Worm (Caenorhabditis elegans) whole organism, L4 larva: ENCODE measurements around the gene thn-4.

ENCODE experiments used
- D1046.2 ChIP-seq: fragments of 200-800 bp; sonication (Bioruptor generic); IDR thresholded peaks from 2 replicates; pipeline ENCODE4 v1.3.6; 2022; ENCODE audit warnings: missing genetic modification characterization, missing compliant biosample characterization
- T26A8.4 ChIP-seq: fragments of 200-800 bp; sonication (Bioruptor generic); IDR thresholded peaks from 2 replicates; pipeline ENCODE4 v1.3.6; 2022; ENCODE audit warnings: missing genetic modification characterization, missing compliant biosample characterization
- Y48G9A.11 ChIP-seq: fragments of 200-800 bp; sonication (Bioruptor generic); IDR thresholded peaks from 2 replicates; pipeline ENCODE4 v1.3.6; 2022; ENCODE audit warnings: missing genetic modification reagents, missing genetic modification characterization, missing compliant biosample characterization
- Y5F2A.4 ChIP-seq: fragments of 200-800 bp; sonication (Bioruptor generic); optimal IDR thresholded peaks from 2 replicates; lab custom pipeline; 2018; ENCODE audit warnings: mild to moderate bottlenecking, missing genetic modification characterization, missing compliant biosample characterization
- ZK337.2 ChIP-seq: fragments of 200-800 bp; sonication (Bioruptor generic); IDR thresholded peaks from 2 replicates; pipeline ENCODE4 v1.3.6; 2022; ENCODE audit warnings: missing genetic modification reagents, missing genetic modification characterization, missing compliant biosample characterization
- arid-1 ChIP-seq: fragments of 200-800 bp; sonication (Bioruptor generic); conservative IDR thresholded peaks from 2 replicates; pipeline ENCODE4 v1.3.6; 2022; ENCODE audit warnings: missing genetic modification reagents, missing genetic modification characterization, missing compliant biosample characterization
- ceh-20 ChIP-seq: fragments of 200-800 bp; sonication (Bioruptor generic); IDR thresholded peaks from 2 replicates; pipeline ENCODE4 v1.3.6; 2022; ENCODE audit warnings: missing genetic modification reagents, missing genetic modification characterization, missing compliant biosample characterization
- ces-1 ChIP-seq: fragments of 150-350 bp; sonication (generic microtip); optimal IDR thresholded peaks from 4 replicates; lab custom pipeline; 2014; ENCODE audit warnings: missing biosample characterization, missing genetic modification reagents, missing genetic modification characterization
- cey-2 ChIP-seq: sonication (generic microtip); optimal IDR thresholded peaks from 3 replicates; lab custom pipeline; 2017; ENCODE audit warnings: missing genetic modification characterization, mild to moderate bottlenecking, missing compliant biosample characterization, antibody characterized with exemption, borderline replicate concordance; ENCODE audit not compliant: insufficient read depth
- dmd-6 ChIP-seq: fragments of 200-800 bp; sonication (Bioruptor generic); IDR thresholded peaks from 2 replicates; pipeline ENCODE4 v1.3.6; 2022; ENCODE audit warnings: missing genetic modification reagents, missing genetic modification characterization, missing compliant biosample characterization
- dmd-9 ChIP-seq: fragments of 200-800 bp; sonication (Bioruptor generic); IDR thresholded peaks from 2 replicates; pipeline ENCODE4 v1.3.6; 2022; ENCODE audit warnings: missing genetic modification reagents, missing genetic modification characterization, missing compliant biosample characterization
- dpl-1 ChIP-seq: fragments of 150-350 bp; optimal IDR thresholded peaks from 2 replicates; lab custom pipeline; 2014; ENCODE audit warnings: missing biosample characterization, missing genetic modification reagents, missing genetic modification characterization
- dve-1 ChIP-seq: sonication (generic microtip); optimal IDR thresholded peaks from 2 replicates; lab custom pipeline; 2017; ENCODE audit warnings: antibody characterized with exemption, mild to moderate bottlenecking, missing genetic modification characterization, missing compliant biosample characterization; ENCODE audit not compliant: insufficient read depth
- egl-27 ChIP-seq: sonication (generic microtip); optimal IDR thresholded peaks from 3 replicates; lab custom pipeline; 2017; ENCODE audit warnings: missing biosample characterization, missing genetic modification reagents, missing genetic modification characterization
- fkh-10 ChIP-seq: fragments of 150-350 bp; optimal IDR thresholded peaks from 2 replicates; lab custom pipeline; 2014; ENCODE audit warnings: missing biosample characterization, missing genetic modification reagents, missing genetic modification characterization
- hlh-30 ChIP-seq: sonication (generic microtip); optimal IDR thresholded peaks from 2 replicates; lab custom pipeline; 2017; ENCODE audit warnings: antibody characterized with exemption, mild to moderate bottlenecking, missing genetic modification characterization, missing compliant biosample characterization; ENCODE audit not compliant: insufficient read depth
- hmg-1.1 ChIP-seq: fragments of 200-800 bp; sonication (Bioruptor generic); IDR thresholded peaks from 2 replicates; pipeline ENCODE4 v1.3.6; 2022; ENCODE audit warnings: missing genetic modification reagents, missing genetic modification characterization, missing compliant biosample characterization
- jun-1 ChIP-seq: fragments of 150-350 bp; optimal IDR thresholded peaks from 2 replicates; lab custom pipeline; 2014; ENCODE audit warnings: missing biosample characterization, missing genetic modification reagents, missing genetic modification characterization
- lin-15B ChIP-seq: fragments of 150-350 bp; sonication (generic microtip); optimal IDR thresholded peaks from 3 replicates; lab custom pipeline; 2014; ENCODE audit warnings: missing biosample characterization, missing genetic modification characterization
- lin-29 ChIP-seq: fragments of 200-800 bp; sonication (Bioruptor generic); IDR thresholded peaks from 2 replicates; pipeline ENCODE4 v1.3.6; 2022; ENCODE audit warnings: missing genetic modification reagents, missing genetic modification characterization, missing compliant biosample characterization
- lin-39 ChIP-seq: fragments of 150-350 bp; optimal IDR thresholded peaks from 2 replicates; lab custom pipeline; 2014; ENCODE audit warnings: missing biosample characterization, missing genetic modification reagents, missing genetic modification characterization
- lir-3 ChIP-seq: sonication (generic microtip); optimal IDR thresholded peaks from 2 replicates; lab custom pipeline; 2016; ENCODE audit warnings: mild to moderate bottlenecking, missing genetic modification characterization, missing compliant biosample characterization
- lsy-2 ChIP-seq, 2 experiments: fragments of 150-350 bp in 1 of 2; sonication (generic microtip) in 1 of 2; optimal IDR thresholded peaks; 2 replicates each; lab custom pipeline; 2014 to 2017; ENCODE audit warnings: missing biosample characterization in 2 of 2, missing genetic modification characterization in 2 of 2
- madf-9 ChIP-seq: fragments of 200-800 bp; sonication (Bioruptor generic); conservative IDR thresholded peaks from 2 replicates; pipeline ENCODE4 v1.3.6; 2022; ENCODE audit warnings: missing genetic modification reagents, missing genetic modification characterization, missing compliant biosample characterization
- mdl-1 ChIP-seq, 2 experiments: fragments of 150-350 bp in 1 of 2; sonication (generic microtip) in 1 of 2; optimal IDR thresholded peaks; 2 replicates each; lab custom pipeline; 2014 to 2017; ENCODE audit warnings: missing biosample characterization in 2 of 2, missing genetic modification characterization in 2 of 2
- mxl-2 ChIP-seq: fragments of 200-800 bp; sonication (Bioruptor generic); conservative IDR thresholded peaks from 2 replicates; pipeline ENCODE4 v1.3.6; 2022; ENCODE audit warnings: missing genetic modification reagents, missing genetic modification characterization, missing compliant biosample characterization
- nhr-102 ChIP-seq: sonication (generic microtip); optimal IDR thresholded peaks from 2 replicates; lab custom pipeline; 2016; ENCODE audit warnings: mild to moderate bottlenecking, missing genetic modification characterization, moderate library complexity, missing compliant biosample characterization
- nhr-28 ChIP-seq: fragments of 150-350 bp; optimal IDR thresholded peaks from 2 replicates; lab custom pipeline; 2014; ENCODE audit warnings: missing biosample characterization, missing genetic modification characterization
- nhr-48 ChIP-seq: sonication (generic microtip); optimal IDR thresholded peaks from 2 replicates; lab custom pipeline; 2016; ENCODE audit warnings: mild to moderate bottlenecking, missing genetic modification characterization, missing compliant biosample characterization
- nhr-76 ChIP-seq: fragments of 150-350 bp; optimal IDR thresholded peaks from 2 replicates; lab custom pipeline; 2014; ENCODE audit warnings: missing biosample characterization, missing genetic modification characterization
- php-3 ChIP-seq: fragments of 200-800 bp; sonication (Bioruptor generic); IDR thresholded peaks from 2 replicates; pipeline ENCODE4 v1.3.6; 2022; ENCODE audit warnings: missing genetic modification reagents, missing genetic modification characterization, missing compliant biosample characterization
- skn-1 ChIP-seq: fragments of 150-350 bp; optimal IDR thresholded peaks from 2 replicates; lab custom pipeline; 2014; ENCODE audit warnings: missing biosample characterization, missing genetic modification characterization
- snpc-4 ChIP-seq: fragments of 150-350 bp; optimal IDR thresholded peaks from 2 replicates; lab custom pipeline; 2014; ENCODE audit warnings: missing biosample characterization, missing genetic modification characterization
- spr-1 ChIP-seq: sonication (generic microtip); optimal IDR thresholded peaks from 2 replicates; lab custom pipeline; 2016; ENCODE audit warnings: mild to moderate bottlenecking, missing genetic modification characterization, missing compliant biosample characterization
- tra-1 ChIP-seq: fragments of 200-800 bp; sonication (Bioruptor generic); IDR thresholded peaks from 2 replicates; pipeline ENCODE4 v1.3.6; 2022; ENCODE audit warnings: missing genetic modification reagents, missing genetic modification characterization, missing compliant biosample characterization
- unc-62 ChIP-seq, 3 experiments: fragments of 150-350 bp in 1 of 3; sonication (generic microtip); optimal IDR thresholded peaks in 2 of 3; peaks in 1 of 3; 1 replicate in 1 of 3; 2 replicates in 2 of 3; lab custom pipeline; 2014 to 2017; ENCODE audit warnings: missing biosample characterization in 3 of 3, missing genetic modification characterization in 3 of 3, missing genetic modification reagents in 3 of 3, missing genotype in 1 of 3
- zfp-2 ChIP-seq: sonication (generic microtip); optimal IDR thresholded peaks from 2 replicates; lab custom pipeline; 2016; ENCODE audit warnings: mild to moderate bottlenecking, missing genetic modification characterization, missing compliant biosample characterization
- zfp-3 ChIP-seq: fragments of 200-800 bp; sonication (Bioruptor generic); conservative IDR thresholded peaks from 2 replicates; pipeline ENCODE4 v1.3.6; 2022; ENCODE audit warnings: missing genetic modification reagents, missing genetic modification characterization, missing compliant biosample characterization

The thn-4 gene

DNA sequence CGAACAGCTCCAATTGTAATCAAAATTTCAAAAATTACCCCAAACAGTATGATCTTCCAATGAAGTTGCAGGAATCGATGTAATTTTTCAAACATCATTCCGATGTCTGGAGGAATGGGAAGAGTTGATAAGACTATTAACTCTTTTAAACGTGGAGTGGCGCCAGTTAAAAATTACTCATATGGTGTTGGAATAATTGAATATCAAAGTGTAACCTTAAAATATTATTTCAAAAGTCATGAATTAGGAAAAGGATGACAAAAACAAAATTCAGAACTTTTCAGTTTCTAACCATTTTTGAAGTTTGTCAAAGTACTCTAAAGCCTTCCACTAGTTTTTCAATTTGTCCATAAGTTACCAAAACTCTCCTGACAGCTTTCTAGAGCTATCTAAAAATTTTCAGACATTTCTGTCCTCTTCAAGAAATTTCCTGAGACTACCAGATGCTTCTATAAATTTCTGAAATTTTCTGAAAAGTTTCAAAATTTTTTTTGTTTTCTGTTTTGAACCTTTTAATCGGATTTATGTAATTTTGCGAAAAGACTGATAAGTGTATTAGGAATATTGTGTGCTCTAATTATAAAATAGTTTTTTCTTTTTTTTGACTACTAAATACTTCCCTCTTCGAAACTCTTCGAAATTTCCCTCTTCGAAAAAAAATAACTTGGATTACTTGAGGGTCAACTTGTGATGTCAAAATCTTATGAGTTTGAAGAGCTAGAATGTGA, 17.2 kb downstream of the thn-4 start, which contains the start of the genes clec-35 and clec-27:
clec-35 (minus strand) TSS at position 101 of the 728 bp plus-strand sequence.
clec-27 (plus strand) TSS at position 678 of the 728 bp plus-strand sequence.
- TF ChIP-seq lin-29 (GFP tag; lab: Robert Waterston, UW): no peak
- no peak for TF ChIP-seq jun-1
- no peak for TF ChIP-seq mdl-1 (tag; optimal IDR thresholded peaks at IDR 0.05; lab: Kevin White, UChicago)
- TF ChIP-seq Y5F2A.4 (GFP tag; lab: Kevin White, UChicago): no peak
- no peak for TF ChIP-seq snpc-4 (tag; lab: Kevin White, UChicago)
- TF ChIP-seq dve-1 (tag; lab: Kevin White, UChicago): no peak
- TF ChIP-seq D1046.2 (GFP tag; lab: Robert Waterston, UW): no peak
- no peak for TF ChIP-seq lir-3 (tag; lab: Kevin White, UChicago)
- no peak for TF ChIP-seq php-3 (GFP tag; lab: Robert Waterston, UW)

DNA sequence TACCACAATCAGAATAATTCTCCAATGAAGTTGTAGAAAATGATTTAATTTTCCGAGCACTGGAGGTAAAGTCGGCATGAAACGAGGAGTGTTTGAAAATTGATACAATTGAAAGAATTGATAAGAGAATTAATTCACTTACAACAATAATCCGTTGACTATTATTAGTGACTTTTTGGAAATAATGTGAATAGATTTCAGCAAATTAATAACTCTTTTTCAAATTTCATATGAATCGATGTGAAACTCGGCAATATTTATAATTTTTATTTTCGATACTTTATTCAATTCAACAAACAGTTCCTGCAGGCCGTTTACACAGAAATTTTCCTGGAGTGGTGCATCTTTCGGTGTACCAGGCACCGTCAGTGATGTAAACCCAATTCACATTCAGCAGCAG, 19.3 kb downstream of the thn-4 start, which contains the start of gene clec-37:
clec-37 (minus strand) TSS at position 101 of the 400 bp plus-strand sequence.
- TF ChIP-seq D1046.2 (GFP tag; lab: Robert Waterston, UW) (no peak), ceh-20 (GFP tag; lab: Robert Waterston, UW) (no peak), dpl-1 (GFP tag; lab: Kevin White, UChicago) (no peak), hlh-30 (tag; lab: Kevin White, UChicago) (no peak), Y48G9A.11 (GFP tag; lab: Robert Waterston, UW) (no peak), ces-1 (GFP tag; lab: Kevin White, UChicago) (no peak), dve-1 (tag; lab: Kevin White, UChicago) (no peak), T26A8.4 (GFP tag; lab: Robert Waterston, UW) (no peak), mxl-2 (no peak), skn-1 (no peak), php-3 (GFP tag; lab: Robert Waterston, UW) (no peak), ZK337.2 (GFP tag; lab: Robert Waterston, UW) (no peak), spr-1 (tag; lab: Kevin White, UChicago) (no peak), arid-1 (no peak), hmg-1.1 (GFP tag; lab: Robert Waterston, UW) (no peak), lin-15B (tag; lab: Kevin White, UChicago) (no peak), fkh-10 (no peak)

DNA sequence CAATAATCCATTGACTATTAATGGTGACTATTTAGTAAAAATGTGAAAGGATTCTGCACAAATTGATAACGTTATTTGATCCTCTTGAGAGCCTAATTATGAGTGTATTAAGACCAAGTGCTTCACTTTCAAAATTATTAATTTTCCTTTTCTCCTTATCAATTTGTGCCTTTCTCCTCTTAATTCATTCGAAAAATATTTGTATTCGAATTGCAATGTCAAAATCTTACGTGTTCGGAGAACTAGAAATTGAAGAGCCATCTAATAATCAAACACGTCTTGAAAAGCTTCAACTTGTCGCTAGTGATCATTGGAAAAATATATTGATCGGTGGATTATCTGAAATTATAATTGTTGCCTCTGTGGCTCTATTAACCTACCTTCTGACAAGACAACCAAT, 22.8 kb downstream of the thn-4 start, which contains the start of the genes clec-36 and clec-26:
clec-36 (minus strand) TSS at position 101 of the 400 bp plus-strand sequence.
clec-26 (plus strand) TSS at position 114 of the 400 bp plus-strand sequence.
- TF ChIP-seq lin-29 (GFP tag; lab: Robert Waterston, UW) (no peak), unc-62 (GFP tag; optimal IDR thresholded peaks at IDR 0.05 in 1 of 2; lab: Kevin White, UChicago) (peak in 1 of 2 experiments; percentile 77), unc-62 (tag; optimal IDR thresholded peaks at IDR 0.05; lab: Kevin White, UChicago) (no peak), dmd-6 (GFP tag; lab: Robert Waterston, UW) (peak; percentile 38; the same call in 1 of the 2 replicates)

ce11 chrV:16842941-16843340, 28.3 kb downstream of the thn-4 start, which contains the start of gene clec-25:
Gene clec-25 (plus strand): TSS chrV:16843241.
- TF ChIP-seq zfp-2 (no peak), dmd-9 (GFP tag; lab: Robert Waterston, UW) (no peak), lsy-2 (tag; optimal IDR thresholded peaks at IDR 0.05; lab: Kevin White, UChicago) (no peak), egl-27 (tag; lab: Kevin White, UChicago) (no peak), lin-39 (tag; lab: Kevin White, UChicago) (no peak), nhr-28 (no peak), nhr-102 (tag; lab: Kevin White, UChicago) (no peak), tra-1 (GFP tag; lab: Robert Waterston, UW) (no peak), nhr-76 (tag; lab: Kevin White, UChicago) (no peak), madf-9 (GFP tag; lab: Robert Waterston, UW) (no peak), hmg-1.1 (GFP tag; lab: Robert Waterston, UW) (no peak), nhr-48 (no peak), snpc-4 (tag; lab: Kevin White, UChicago) (no peak), zfp-3 (GFP tag; lab: Robert Waterston, UW) (no peak), cey-2 (tag; lab: Kevin White, UChicago) (no peak)
